Fruit fly (Drosophila melanogaster): ENCODE measurements around the gene RpL30.

The RpL30 gene

DNA sequence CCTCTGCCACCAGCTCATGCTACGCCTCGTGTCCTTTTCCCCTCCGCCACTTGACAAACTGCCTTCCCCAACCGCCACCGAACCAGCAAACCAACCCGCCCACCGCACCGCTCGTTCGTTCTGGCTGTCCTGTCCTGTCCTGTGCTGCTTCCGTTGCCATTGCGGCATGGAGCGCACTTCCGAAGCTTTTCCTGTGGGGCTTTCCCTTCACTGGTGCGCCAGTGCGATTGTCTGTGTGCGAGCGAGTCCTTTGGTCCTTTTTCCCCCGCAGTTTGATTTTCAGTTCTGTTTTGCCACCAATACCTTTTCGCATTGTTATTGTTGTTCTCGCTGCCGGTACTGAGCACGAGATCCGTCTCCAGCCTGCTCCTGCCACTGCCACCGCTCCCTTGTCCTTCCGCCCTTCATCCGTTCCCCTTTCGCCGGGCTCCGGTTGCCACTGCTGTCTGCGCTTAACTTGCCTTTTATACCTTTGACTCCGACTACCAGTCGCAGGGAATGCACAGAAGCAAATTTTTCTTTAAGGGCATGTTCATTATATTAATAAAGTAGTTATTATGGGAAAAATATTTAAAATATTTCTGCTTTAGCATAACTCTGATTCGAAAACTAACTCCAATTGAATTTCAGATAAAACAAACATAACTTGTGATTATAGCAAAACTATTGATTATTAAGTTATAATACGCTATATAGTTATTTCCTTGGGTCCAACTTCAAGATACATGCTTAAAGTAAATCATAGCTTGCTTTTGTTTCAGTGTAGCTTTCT lies 15.1 kb upstream of the RpL30 start (continued):
- TF ChIP-seq Eip74EF (GFP tag; optimal IDR thresholded peaks at IDR 0.05) (peak in 1 of 2 experiments; percentile 66), CG3995 (GFP tag; optimal IDR thresholded peaks at IDR 0.05) (no peak), odd (GFP tag; optimal IDR thresholded peaks at IDR 0.05) (peak; percentile 58), zf30C (GFP tag; optimal IDR thresholded peaks at IDR 0.05) (peak; percentile 51), peb (GFP tag; IDR thresholded peaks at IDR 0.05) (no peak; the same call in 1 of the 2 replicates), NfI (GFP tag; optimal IDR thresholded peaks at IDR 0.05) (peak; percentile 71), en (GFP tag; optimal IDR thresholded peaks at IDR 0.05) (no peak), wdn (GFP tag; IDR thresholded peaks at IDR 0.05) (no peak), zen (tag; optimal IDR thresholded peaks at IDR 0.05) (no peak), Xrp1 (GFP tag; IDR thresholded peaks at IDR 0.05) (peak; percentile 23; the same call in 1 of the 2 replicates), twi (tag; optimal IDR thresholded peaks at IDR 0.05) (peak; percentile 24), inv (GFP tag; IDR thresholded peaks at IDR 0.05; ENCODE audit: partially characterized antibody) (no peak), Trl (optimal IDR thresholded peaks at IDR 0.05) (no peak), Trl (GFP tag; optimal IDR thresholded peaks at IDR 0.05) (no peak), ind (GFP tag; optimal IDR thresholded peaks at IDR 0.05) (peak; percentile 58), Dfd (GFP tag; optimal IDR thresholded peaks at IDR 0.05) (no peak), CG8388 (GFP tag; optimal IDR thresholded peaks at IDR 0.05) (peak; percentile 65), Atf-2 (GFP tag; optimal IDR thresholded peaks at IDR 0.05) (no peak), Ravus (GFP tag; IDR thresholded peaks at IDR 0.05) (no peak), HLH54F (GFP tag; optimal IDR thresholded peaks at IDR 0.05) (no peak), ftz-f1 (GFP tag; optimal IDR thresholded peaks at IDR 0.05) (no peak), CG12299 (tag; optimal IDR thresholded peaks at IDR 0.05) (peak; percentile 63), sna (GFP tag; IDR thresholded peaks at IDR 0.05; ENCODE audit: partially characterized antibody) (no peak), B-H1 (GFP tag; IDR thresholded peaks at IDR 0.05) (peak; percentile 37; the same call in 2 of the 3 replicates), CG11723 (GFP tag; optimal IDR thresholded peaks at IDR 0.05) (peak; percentile 41), Dek (tag; optimal IDR thresholded peaks at IDR 0.05) (peak; percentile 74), CG8089 (GFP tag; optimal IDR thresholded peaks at IDR 0.05) (no peak), croc (GFP tag; conservative IDR thresholded peaks at IDR 0.05) (no peak; the same call in 2 of the 3 replicates), CG32767 (GFP tag; IDR thresholded peaks at IDR 0.05) (no peak), sim (GFP tag; IDR thresholded peaks at IDR 0.05) (no peak), Fer3 (tag; optimal IDR thresholded peaks at IDR 0.05) (peak; percentile 77), chm (GFP tag; IDR thresholded peaks at IDR 0.05) (0 out of 2 replicates have a peak, but pooled peaks have one; percentile 16), Side (GFP tag; optimal IDR thresholded peaks at IDR 0.05) (no peak), Asciz (GFP tag; optimal IDR thresholded peaks at IDR 0.05) (peak; percentile 47), C15 (GFP tag; IDR thresholded peaks at IDR 0.05) (no peak), CG15696 (tag; optimal IDR thresholded peaks at IDR 0.05) (peak; percentile 9), CG31224 (GFP tag; IDR thresholded peaks at IDR 0.05) (no peak), CG9817 (tag; optimal IDR thresholded peaks at IDR 0.05) (peak; percentile 65), E2f2 (GFP tag; IDR thresholded peaks at IDR 0.05) (peak; percentile 25; the same call in 1 of the 2 replicates), Kr (GFP tag; optimal IDR thresholded peaks at IDR 0.05) (no peak), chn (GFP tag; optimal IDR thresholded peaks at IDR 0.05) (no peak), trh (GFP tag; optimal IDR thresholded peaks at IDR 0.05) (no peak), TFAM (GFP tag; optimal IDR thresholded peaks at IDR 0.05) (no peak), Scr (GFP tag; IDR thresholded peaks at IDR 0.05; ENCODE audit: partially characterized antibody) (no peak), Fer2 (tag; optimal IDR thresholded peaks at IDR 0.05) (peak; percentile 57), BtbVII (GFP tag; optimal IDR thresholded peaks at IDR 0.05) (peak; percentile 76), ttk (GFP tag; IDR thresholded peaks at IDR 0.05) (peak; percentile 49; the same call in 1 of the 2 replicates), D19B (GFP tag; optimal IDR thresholded peaks at IDR 0.05) (peak; percentile 38), ash1 (GFP tag; optimal IDR thresholded peaks at IDR 0.05) (no peak)

Measured in whole organism, embryonic.